Worm (Caenorhabditis elegans) whole organism, early embryonic: Measurements from ENCODE around the gene clec-203.

Experiments
- B0310.2 ChIP-seq: sonication (generic microtip); optimal IDR thresholded peaks from 2 replicates; lab custom pipeline; 2016; ENCODE audit warnings: mild to moderate bottlenecking, missing genetic modification characterization, missing compliant biosample characterization
- F13C5.2 ChIP-seq: sonication (generic microtip); optimal IDR thresholded peaks from 2 replicates; lab custom pipeline; 2017; ENCODE audit warnings: mild to moderate bottlenecking, missing genetic modification characterization, inconsistent platforms, missing compliant biosample characterization
- aly-1 ChIP-seq: sonication (generic microtip); optimal IDR thresholded peaks from 2 replicates; lab custom pipeline; 2016; ENCODE audit warnings: missing genetic modification characterization, missing compliant biosample characterization
- ama-1 ChIP-seq: fragments of 150-350 bp; optimal IDR thresholded peaks from 2 replicates; lab custom pipeline; 2014
- ceh-13 ChIP-seq: fragments of 200-800 bp; sonication (Bioruptor generic); optimal IDR thresholded peaks from 2 replicates; lab custom pipeline; 2018; ENCODE audit warnings: mild to moderate bottlenecking, missing genetic modification characterization, missing compliant biosample characterization
- ceh-36 ChIP-seq: sonication (generic microtip); optimal IDR thresholded peaks from 2 replicates; lab custom pipeline; 2016; ENCODE audit warnings: missing genetic modification characterization, inconsistent platforms, missing compliant biosample characterization
- ets-7 ChIP-seq: sonication (generic microtip); optimal IDR thresholded peaks from 2 replicates; lab custom pipeline; 2016; ENCODE audit warnings: missing genotype, missing genetic modification characterization, missing compliant biosample characterization
- flt-1 ChIP-seq: fragments of 200-800 bp; sonication (Bioruptor generic); IDR thresholded peaks from 2 replicates; pipeline ENCODE4 v1.3.6; 2022; ENCODE audit warnings: missing genetic modification characterization, missing compliant biosample characterization
- hmbx-1 ChIP-seq: sonication (generic microtip); optimal IDR thresholded peaks from 2 replicates; lab custom pipeline; 2016; ENCODE audit warnings: mild to moderate bottlenecking, missing genetic modification characterization, missing compliant biosample characterization
- hmg-4 ChIP-seq: fragments of 200-800 bp; sonication (Bioruptor generic); optimal IDR thresholded peaks from 2 replicates; lab custom pipeline; 2018; ENCODE audit warnings: mild to moderate bottlenecking, missing genetic modification characterization, missing compliant biosample characterization
- hnd-1 ChIP-seq: sonication (generic microtip); optimal IDR thresholded peaks from 2 replicates; lab custom pipeline; 2016; ENCODE audit warnings: missing genetic modification characterization, missing compliant biosample characterization
- pes-1 ChIP-seq: fragments of 200-800 bp; sonication (Bioruptor generic); IDR thresholded peaks from 2 replicates; pipeline ENCODE4 v1.3.6; 2022; ENCODE audit warnings: missing genetic modification reagents, missing genetic modification characterization, missing compliant biosample characterization
- scrt-1 ChIP-seq: fragments of 200-800 bp; sonication (Bioruptor generic); IDR thresholded peaks from 2 replicates; pipeline ENCODE4 v1.3.6; 2022; ENCODE audit warnings: missing genetic modification characterization, missing compliant biosample characterization
- sea-1 ChIP-seq: fragments of 200-800 bp; sonication (Bioruptor generic); conservative IDR thresholded peaks from 2 replicates; pipeline ENCODE4 v1.3.6; 2022; ENCODE audit warnings: missing genetic modification characterization, missing compliant biosample characterization
- tbx-11 ChIP-seq: fragments of 200-800 bp; sonication (Bioruptor generic); IDR thresholded peaks from 2 replicates; pipeline ENCODE4 v1.3.6; 2022; ENCODE audit warnings: missing genetic modification characterization, missing compliant biosample characterization
- tbx-37 ChIP-seq: fragments of 200-800 bp; sonication (Bioruptor generic); conservative IDR thresholded peaks from 2 replicates; pipeline ENCODE4 v1.3.6; 2022; ENCODE audit warnings: missing genetic modification reagents, missing genetic modification characterization, missing compliant biosample characterization
- tra-4 ChIP-seq: sonication (generic microtip); optimal IDR thresholded peaks from 2 replicates; lab custom pipeline; 2017; ENCODE audit warnings: missing genetic modification characterization, missing compliant biosample characterization

Gene clec-203

DNA sequence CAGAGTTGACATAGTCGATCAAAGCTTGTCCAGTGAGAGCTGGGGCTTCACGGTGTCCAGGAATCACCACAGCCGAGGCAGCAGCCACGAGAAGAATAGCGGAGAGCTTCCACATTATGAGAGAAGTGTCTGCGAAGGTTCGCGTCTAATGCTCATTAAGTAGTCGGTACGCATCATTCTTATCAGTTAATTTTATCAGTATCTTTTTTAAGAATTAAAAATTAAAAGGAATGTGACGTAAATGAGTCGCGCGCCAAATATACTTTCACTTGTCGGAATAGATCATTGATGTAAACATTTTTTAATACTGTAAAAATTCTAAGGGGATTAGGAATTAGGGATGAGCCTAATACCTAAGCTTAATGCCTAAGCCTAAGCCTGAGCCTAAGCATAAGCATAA, 45.8 kb downstream of the clec-203 start, which contains the start of gene cpr-5:
cpr-5 (minus strand) TSS at position 197 of the 400 bp plus-strand sequence.
- no peak for TF ChIP-seq sea-1 (GFP tag; lab: Robert Waterston, UW)
- TF ChIP-seq ceh-36 (tag; lab: Kevin White, UChicago) = peak; percentile 60
- no peak for TF ChIP-seq F13C5.2
- TF ChIP-seq tbx-11 (GFP tag; lab: Robert Waterston, UW) = no peak
- no peak for TF ChIP-seq flt-1 (GFP tag; lab: Robert Waterston, UW)

DNA sequence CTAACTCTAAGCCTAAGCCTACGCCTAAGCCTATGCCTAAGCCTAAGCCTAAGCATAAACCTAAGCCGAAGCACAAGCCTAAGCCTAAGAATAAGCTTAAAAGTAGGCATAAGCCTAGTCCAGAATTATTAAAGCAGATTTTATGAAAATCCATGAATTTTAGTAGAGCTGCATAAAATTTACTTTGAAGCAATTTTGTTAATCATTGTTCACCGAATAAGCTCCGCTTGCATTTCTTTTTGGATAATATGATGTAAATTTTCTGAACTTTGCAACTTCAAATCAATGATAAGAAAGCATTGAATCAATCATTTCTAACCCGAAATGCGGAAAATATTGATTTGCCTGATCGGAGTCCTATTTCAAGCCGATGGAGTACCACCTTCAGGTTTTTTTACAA, 46.2 kb downstream of the clec-203 start, which contains the start of gene cpr-8:
cpr-8 (plus strand) TSS at position 301 of the 400 bp plus-strand sequence.
- no peak for TF ChIP-seq hnd-1
- TF ChIP-seq sea-1 (GFP tag; lab: Robert Waterston, UW) = no peak
- TF ChIP-seq aly-1 (tag; lab: Kevin White, UChicago) = no peak
- TF ChIP-seq B0310.2 = no peak
- TF ChIP-seq hmg-4 (GFP tag; lab: Kevin White, UChicago) = no peak
- TF ChIP-seq ceh-36 (tag; lab: Kevin White, UChicago) = no peak
- no peak for TF ChIP-seq tbx-11 (GFP tag; lab: Robert Waterston, UW)
- no peak for TF ChIP-seq flt-1 (GFP tag; lab: Robert Waterston, UW)
- no peak for TF ChIP-seq F13C5.2
- no peak for TF ChIP-seq tra-4 (tag; lab: Kevin White, UChicago)
- no peak for TF ChIP-seq ama-1 (lab: Kevin White, UChicago)
- no peak for TF ChIP-seq scrt-1 (GFP tag; lab: Robert Waterston, UW)
- no peak for TF ChIP-seq ceh-13 (GFP tag; lab: Kevin White, UChicago)
- no peak for TF ChIP-seq ets-7
- TF ChIP-seq pes-1 = no peak
- TF ChIP-seq tbx-37 (GFP tag; lab: Robert Waterston, UW) = no peak
- no peak for TF ChIP-seq hmbx-1
